Worm (Caenorhabditis elegans) whole organism, early embryonic: ENCODE results near the gene cec-7.

Experiments
- aly-1 ChIP-seq: sonication (generic microtip); optimal IDR thresholded peaks from 2 replicates; lab custom pipeline; 2016; ENCODE audit warnings: missing genetic modification characterization, missing compliant biosample characterization
- ama-1 ChIP-seq: fragments of 150-350 bp; optimal IDR thresholded peaks from 2 replicates; lab custom pipeline; 2014
- ceh-36 ChIP-seq: sonication (generic microtip); optimal IDR thresholded peaks from 2 replicates; lab custom pipeline; 2016; ENCODE audit warnings: missing genetic modification characterization, inconsistent platforms, missing compliant biosample characterization
- ets-7 ChIP-seq: sonication (generic microtip); optimal IDR thresholded peaks from 2 replicates; lab custom pipeline; 2016; ENCODE audit warnings: missing genotype, missing genetic modification characterization, missing compliant biosample characterization
- flt-1 ChIP-seq: fragments of 200-800 bp; sonication (Bioruptor generic); IDR thresholded peaks from 2 replicates; pipeline ENCODE4 v1.3.6; 2022; ENCODE audit warnings: missing genetic modification characterization, missing compliant biosample characterization
- hmbx-1 ChIP-seq: sonication (generic microtip); optimal IDR thresholded peaks from 2 replicates; lab custom pipeline; 2016; ENCODE audit warnings: mild to moderate bottlenecking, missing genetic modification characterization, missing compliant biosample characterization
- pes-1 ChIP-seq: fragments of 200-800 bp; sonication (Bioruptor generic); IDR thresholded peaks from 2 replicates; pipeline ENCODE4 v1.3.6; 2022; ENCODE audit warnings: missing genetic modification reagents, missing genetic modification characterization, missing compliant biosample characterization
- scrt-1 ChIP-seq: fragments of 200-800 bp; sonication (Bioruptor generic); IDR thresholded peaks from 2 replicates; pipeline ENCODE4 v1.3.6; 2022; ENCODE audit warnings: missing genetic modification characterization, missing compliant biosample characterization
- sea-1 ChIP-seq: fragments of 200-800 bp; sonication (Bioruptor generic); conservative IDR thresholded peaks from 2 replicates; pipeline ENCODE4 v1.3.6; 2022; ENCODE audit warnings: missing genetic modification characterization, missing compliant biosample characterization
- tbx-11 ChIP-seq: fragments of 200-800 bp; sonication (Bioruptor generic); IDR thresholded peaks from 2 replicates; pipeline ENCODE4 v1.3.6; 2022; ENCODE audit warnings: missing genetic modification characterization, missing compliant biosample characterization
- tbx-37 ChIP-seq: fragments of 200-800 bp; sonication (Bioruptor generic); conservative IDR thresholded peaks from 2 replicates; pipeline ENCODE4 v1.3.6; 2022; ENCODE audit warnings: missing genetic modification reagents, missing genetic modification characterization, missing compliant biosample characterization
- tra-4 ChIP-seq: sonication (generic microtip); optimal IDR thresholded peaks from 2 replicates; lab custom pipeline; 2017; ENCODE audit warnings: missing genetic modification characterization, missing compliant biosample characterization

DNA sequence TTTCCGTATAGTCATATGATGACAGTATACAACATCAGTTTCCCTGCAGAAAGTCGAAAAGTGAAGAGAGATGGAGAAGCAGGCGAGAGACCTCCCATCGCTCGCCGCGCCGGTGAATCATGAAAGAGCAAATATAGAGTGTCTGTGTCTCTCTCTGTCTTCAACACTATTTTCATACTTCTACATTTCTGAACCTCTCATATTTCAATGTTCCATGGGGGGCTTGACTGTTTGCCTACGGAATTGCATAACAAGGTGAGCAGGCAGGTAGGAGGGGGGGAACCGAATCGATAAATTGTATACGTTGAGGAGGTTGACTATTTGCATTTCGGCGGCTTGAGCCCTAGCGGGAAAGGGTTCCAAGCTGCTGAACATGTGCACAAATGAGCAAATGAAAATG, 42.5 kb upstream of the cec-7 start:
- TF ChIP-seq flt-1 (GFP tag; lab: Robert Waterston, UW) (no peak), pes-1 (GFP tag; lab: Robert Waterston, UW) (no peak), ets-7 (tag; lab: Kevin White, UChicago) (no peak), scrt-1 (GFP tag; lab: Robert Waterston, UW) (no peak), ama-1 (lab: Kevin White, UChicago) (no peak), tra-4 (tag; lab: Kevin White, UChicago) (no peak), sea-1 (GFP tag; lab: Robert Waterston, UW) (no peak), hmbx-1 (no peak), aly-1 (tag; lab: Kevin White, UChicago) (no peak), tbx-37 (GFP tag; lab: Robert Waterston, UW) (no peak), tbx-11 (no peak), ceh-36 (tag; lab: Kevin White, UChicago) (no peak)
